Fruit fly (Drosophila melanogaster): Measurements from ENCODE around the gene CG6073.

CG6073 gene

dm6 chr3R:26188708-26189107, at the start of gene CG6073 (continued):
- TF ChIP-seq CG18476 (GFP tag; optimal IDR thresholded peaks at IDR 0.05) (no peak), insv (GFP tag; optimal IDR thresholded peaks at IDR 0.05) (peak in 1 of 2 experiments; percentile 50), phol (tag; optimal IDR thresholded peaks at IDR 0.05) (peak; percentile 70), HHEX (GFP tag; optimal IDR thresholded peaks at IDR 0.05) (no peak), sc (optimal IDR thresholded peaks at IDR 0.05) (no peak), sc (GFP tag; optimal IDR thresholded peaks at IDR 0.05) (no peak), gsb-n (tag; optimal IDR thresholded peaks at IDR 0.05) (peak; percentile 7), ATbp (GFP tag; optimal IDR thresholded peaks at IDR 0.05) (no peak), CG43689 (GFP tag; IDR thresholded peaks at IDR 0.05) (no peak), wdn (GFP tag; IDR thresholded peaks at IDR 0.05) (no peak), Hr39 (optimal IDR thresholded peaks at IDR 0.05) (no peak), CG6689 (GFP tag; IDR thresholded peaks at IDR 0.05) (no peak), Fer2 (tag; optimal IDR thresholded peaks at IDR 0.05) (no peak), ato (GFP tag; IDR thresholded peaks at IDR 0.05; ENCODE audit: partially characterized antibody) (no peak), ab (GFP tag; optimal IDR thresholded peaks at IDR 0.05) (no peak), CG10979 (tag; optimal IDR thresholded peaks at IDR 0.05) (no peak), fru (optimal IDR thresholded peaks at IDR 0.05) (no peak), CG2120 (GFP tag; optimal IDR thresholded peaks at IDR 0.05) (peak; percentile 76), ase (GFP tag; IDR thresholded peaks at IDR 0.05) (peak; percentile 50; the same call in 2 of the 3 replicates), CG12219 (GFP tag; optimal IDR thresholded peaks at IDR 0.05) (no peak), CG15269 (tag; optimal IDR thresholded peaks at IDR 0.05) (peak; percentile 31), CG3838 (GFP tag; optimal IDR thresholded peaks at IDR 0.05) (peak; percentile 24), CG4820 (GFP tag; optimal IDR thresholded peaks at IDR 0.05) (peak; percentile 58), CG13424 (tag; optimal IDR thresholded peaks at IDR 0.05) (peak; percentile 36), CG6854 (GFP tag; optimal IDR thresholded peaks at IDR 0.05) (no peak), CG17829 (tag; optimal IDR thresholded peaks at IDR 0.05) (peak; percentile 61), CG5245 (GFP tag; optimal IDR thresholded peaks at IDR 0.05) (no peak), CG13123 (GFP tag; optimal IDR thresholded peaks at IDR 0.05) (peak; percentile 29), Usf (GFP tag; optimal IDR thresholded peaks at IDR 0.05) (no peak), h (optimal IDR thresholded peaks at IDR 0.05) (no peak), gt (GFP tag; IDR thresholded peaks at IDR 0.05) (no peak), Sry-β (GFP tag; optimal IDR thresholded peaks at IDR 0.05) (no peak), NfI (GFP tag; optimal IDR thresholded peaks at IDR 0.05) (peak; percentile 49), pzg (GFP tag; optimal IDR thresholded peaks at IDR 0.05) (peak; percentile 99), bowl (GFP tag; IDR thresholded peaks at IDR 0.05) (no peak), ewg (GFP tag; optimal IDR thresholded peaks at IDR 0.05) (peak; percentile 11), slbo (GFP tag; IDR thresholded peaks at IDR 0.05) (peak; percentile 72), chif (GFP tag; optimal IDR thresholded peaks at IDR 0.05) (peak in 1 of 2 experiments; percentile 70), CG34422 (GFP tag; IDR thresholded peaks at IDR 0.05) (peak; percentile 86), Jarid2 (GFP tag; optimal IDR thresholded peaks at IDR 0.05) (no peak), CG10959 (GFP tag; IDR thresholded peaks at IDR 0.05) (no peak), exex (tag; optimal IDR thresholded peaks at IDR 0.05) (no peak), CG17328 (GFP tag; IDR thresholded peaks at IDR 0.05) (no peak), crp (GFP tag; optimal IDR thresholded peaks at IDR 0.05) (no peak), Scr (GFP tag; IDR thresholded peaks at IDR 0.05; ENCODE audit: partially characterized antibody) (peak; percentile 20), CG3281 (GFP tag; optimal IDR thresholded peaks at IDR 0.05) (peak; percentile 12), CG4617 (GFP tag; optimal IDR thresholded peaks at IDR 0.05; ENCODE audit: borderline replicate concordance) (peak; percentile 91), Hr3 (GFP tag; optimal IDR thresholded peaks at IDR 0.05) (peak; percentile 34), CG31365 (tag; optimal IDR thresholded peaks at IDR 0.05) (no peak), CG2712 (tag; optimal IDR thresholded peaks at IDR 0.05) (peak; percentile 61), CG17612 (GFP tag; IDR thresholded peaks at IDR 0.05) (0 out of 2 replicates have a peak, but pooled peaks have one; percentile 11), CG9727 (GFP tag; optimal IDR thresholded peaks at IDR 0.05) (no peak)
